Worm (Caenorhabditis elegans): ENCODE results near the gene F15B9.10.
A peak's percentile ranks its signal among the peaks of the same experiment; 100 is the strongest.

The F15B9.10 gene

DNA sequence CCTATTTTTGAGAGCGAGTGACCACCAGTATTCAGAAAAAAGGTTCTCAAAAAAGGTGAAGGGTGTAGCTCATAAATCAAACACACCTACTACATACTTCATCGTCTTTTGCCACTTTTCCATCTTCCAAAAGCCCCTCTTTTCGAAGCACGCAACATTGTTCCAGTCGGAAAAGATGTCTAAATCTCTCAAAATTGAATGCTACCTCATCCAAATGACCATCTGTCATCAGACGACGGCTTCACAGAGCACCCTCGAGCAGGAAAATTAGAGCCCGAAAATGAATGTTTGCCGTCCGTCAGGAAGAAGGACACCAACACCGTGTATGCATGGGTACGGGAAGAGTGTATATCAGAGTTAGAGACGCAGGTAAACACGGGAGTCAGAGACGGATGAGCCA is 12.8 kb upstream of the F15B9.10 start:
- TF ChIP-seq Y116A8C.19 (tag; optimal IDR thresholded peaks at IDR 0.05; ENCODE audit: borderline replicate concordance) (no peak), zag-1 (tag; optimal IDR thresholded peaks at IDR 0.05) (no peak), tbx-2 (tag; optimal IDR thresholded peaks at IDR 0.05) (peak; percentile 6), mdl-1 (tag; optimal IDR thresholded peaks at IDR 0.05) (no peak)

- TF ChIP-seq nhr-20 (tag; optimal IDR thresholded peaks at IDR 0.05) = no peak
- TF ChIP-seq ceh-90 (tag; optimal IDR thresholded peaks at IDR 0.05) = no peak
- TF ChIP-seq zag-1 (tag; optimal IDR thresholded peaks at IDR 0.05) = no peak
- TF ChIP-seq nhr-28 (tag; optimal IDR thresholded peaks at IDR 0.05) = no peak
- no peak for TF ChIP-seq ces-1 (GFP tag; optimal IDR thresholded peaks at IDR 0.05)
- no peak for TF ChIP-seq fos-1 (tag; optimal IDR thresholded peaks at IDR 0.05)
- TF ChIP-seq hlh-4 (tag; optimal IDR thresholded peaks at IDR 0.05) = no peak
- no peak for TF ChIP-seq C16A3.4 (tag; optimal IDR thresholded peaks at IDR 0.05)
- no peak for TF ChIP-seq Y116A8C.19 (tag; optimal IDR thresholded peaks at IDR 0.05; ENCODE audit: borderline replicate concordance)
- TF ChIP-seq jun-1 (tag; optimal IDR thresholded peaks at IDR 0.05) = no peak
- TF ChIP-seq nhr-19 (GFP tag; conservative IDR thresholded peaks at IDR 0.05) = no peak
Observed at ce11 chrV:13020638-13021037, 11.9 kb upstream of the F15B9.10 start.

ce11 chrV:13020014-13020413 is 11.3 kb upstream of the F15B9.10 start:
- TF ChIP-seq C34B4.2 (tag; optimal IDR thresholded peaks at IDR 0.05) (no peak), tbx-2 (tag; optimal IDR thresholded peaks at IDR 0.05) (no peak), fkh-4 (tag; optimal IDR thresholded peaks at IDR 0.05; ENCODE audit: borderline replicate concordance) (no peak), ceh-82 (tag; optimal IDR thresholded peaks at IDR 0.05) (no peak), lsy-2 (tag; optimal IDR thresholded peaks at IDR 0.05) (no peak), unc-86 (tag; optimal IDR thresholded peaks at IDR 0.05) (no peak), ceh-63 (GFP tag; optimal IDR thresholded peaks at IDR 0.05) (no peak), C04F5.9 (tag; optimal IDR thresholded peaks at IDR 0.05) (no peak)

DNA sequence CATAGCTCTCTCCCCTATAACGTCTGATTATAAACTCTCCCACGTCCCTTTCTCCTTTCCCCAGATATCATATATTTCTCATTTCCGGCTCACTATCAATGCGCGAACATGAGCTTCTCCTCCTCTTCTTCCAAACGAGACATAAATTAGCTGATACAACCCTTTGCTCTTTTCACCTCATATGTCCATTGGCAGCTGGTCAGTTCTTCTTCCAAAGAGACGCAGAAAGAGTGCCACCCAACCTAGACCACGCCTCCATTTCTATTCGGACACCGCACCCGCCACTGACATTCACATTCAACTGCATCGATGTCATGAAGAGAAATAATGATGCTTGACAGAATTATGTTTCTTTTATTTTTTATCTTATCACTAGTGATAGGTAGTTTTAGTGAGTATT is 10.0 kb upstream of the F15B9.10 start, which contains the start of gene fmi-1:
TSS of gene fmi-1 (plus strand) at position 301 of the 400 bp plus-strand sequence.
- TF ChIP-seq ztf-4 (tag; optimal IDR thresholded peaks at IDR 0.05) (no peak), elt-3 (tag; optimal IDR thresholded peaks at IDR 0.05) (no peak), hlh-4 (tag; optimal IDR thresholded peaks at IDR 0.05) (no peak)

ce11 chrV:13018233-13018632 is 9.5 kb upstream of the F15B9.10 start:
- TF ChIP-seq ceh-82 (tag; optimal IDR thresholded peaks at IDR 0.05) (no peak), ceh-88 (GFP tag; IDR thresholded peaks at IDR 0.05) (no peak), nhr-84 (tag; optimal IDR thresholded peaks at IDR 0.05) (no peak), nhr-237 (tag; optimal IDR thresholded peaks at IDR 0.05) (no peak), sptf-1 (tag; optimal IDR thresholded peaks at IDR 0.05) (no peak), lin-39 (tag; optimal IDR thresholded peaks at IDR 0.05) (no peak), swsn-7 (tag; optimal IDR thresholded peaks at IDR 0.05) (no peak), F16B12.6 (tag; optimal IDR thresholded peaks at IDR 0.05) (no peak), lin-13 (GFP tag; optimal IDR thresholded peaks at IDR 0.05) (no peak), ama-1 (optimal IDR thresholded peaks at IDR 0.05) (no peak), hpl-2 (GFP tag; optimal IDR thresholded peaks at IDR 0.05) (no peak), unc-62 (GFP tag; optimal IDR thresholded peaks at IDR 0.05) (no peak), ztf-11 (tag; optimal IDR thresholded peaks at IDR 0.05) (no peak), alr-1 (tag; optimal IDR thresholded peaks at IDR 0.05; ENCODE audit: borderline replicate concordance) (no peak), lin-14 (GFP tag; optimal IDR thresholded peaks at IDR 0.05) (no peak), ceh-63 (GFP tag; optimal IDR thresholded peaks at IDR 0.05) (no peak), lir-3 (tag; optimal IDR thresholded peaks at IDR 0.05; ENCODE audit: poor library complexity) (no peak), elt-2 (tag; optimal IDR thresholded peaks at IDR 0.05) (no peak), pqm-1 (tag; optimal IDR thresholded peaks at IDR 0.05) (no peak), nhr-76 (tag; optimal IDR thresholded peaks at IDR 0.05) (no peak)
